Worm (Caenorhabditis elegans) whole organism, L3 larva: Measurements from ENCODE around the gene C11H1.5.

Source experiments
- daf-12 ChIP-seq: fragments of 150-350 bp; optimal IDR thresholded peaks from 2 replicates; lab custom pipeline; 2014; ENCODE audit warnings: missing biosample characterization, missing genetic modification reagents, missing genetic modification characterization
- nfya-1 ChIP-seq: sonication (generic microtip); optimal IDR thresholded peaks from 2 replicates; lab custom pipeline; 2017; ENCODE audit warnings: missing genetic modification characterization, mild to moderate bottlenecking, missing compliant biosample characterization, antibody characterized with exemption, moderate library complexity; ENCODE audit not compliant: insufficient read depth
- nhr-11 ChIP-seq: fragments of 150-350 bp; optimal IDR thresholded peaks from 2 replicates; lab custom pipeline; 2014; ENCODE audit warnings: missing biosample characterization, missing genetic modification characterization
- nhr-76 ChIP-seq: fragments of 150-350 bp; sonication (generic microtip); optimal IDR thresholded peaks from 5 replicates; lab custom pipeline; 2014; ENCODE audit warnings: missing biosample characterization, missing genetic modification characterization
- nhr-77 ChIP-seq: fragments of 150-350 bp; optimal IDR thresholded peaks from 2 replicates; lab custom pipeline; 2014; ENCODE audit warnings: missing biosample characterization, missing genetic modification characterization
- pha-4 ChIP-seq: fragments of 150-350 bp; optimal IDR thresholded peaks from 2 replicates; lab custom pipeline; 2014; ENCODE audit warnings: missing biosample characterization, missing genetic modification reagents, missing genetic modification characterization
- unc-62 ChIP-seq: fragments of 150-350 bp; sonication (generic microtip); optimal IDR thresholded peaks from 4 replicates; lab custom pipeline; 2014; ENCODE audit warnings: missing biosample characterization, missing genetic modification reagents, missing genetic modification characterization
- ztf-11 ChIP-seq: fragments of 150-350 bp; optimal IDR thresholded peaks from 2 replicates; lab custom pipeline; 2014; ENCODE audit warnings: missing biosample characterization, missing genetic modification characterization

- TF ChIP-seq daf-12 (tag; lab: Kevin White, UChicago): no peak
- no peak for TF ChIP-seq unc-62 (GFP tag; lab: Kevin White, UChicago)
- TF ChIP-seq ztf-11 (tag; lab: Kevin White, UChicago): no peak
- no peak for TF ChIP-seq pha-4 (tag; lab: Kevin White, UChicago)
- TF ChIP-seq nhr-11 (tag; lab: Kevin White, UChicago): no peak
- TF ChIP-seq nhr-77 (tag; lab: Kevin White, UChicago): no peak
- no peak for TF ChIP-seq nhr-76 (tag; lab: Kevin White, UChicago)
- no peak for TF ChIP-seq nfya-1 (tag; lab: Kevin White, UChicago)
Observed at ce11 chrX:14255973-14256372, 47.0 kb downstream of the C11H1.5 start, which contains the start of gene E02H4.7.
